Fruit fly (Drosophila melanogaster): ENCODE measurements around the gene CG11585.

dm6 chrX:14148171-14148570 is 41.1 kb upstream of the CG11585 start:
- TF ChIP-seq CG16779 (tag; optimal IDR thresholded peaks at IDR 0.05) (no peak), OdsH (GFP tag; optimal IDR thresholded peaks at IDR 0.05) (peak; percentile 33), CG6792 (GFP tag; optimal IDR thresholded peaks at IDR 0.05) (no peak), CG6854 (GFP tag; optimal IDR thresholded peaks at IDR 0.05) (no peak)
